Comparison of ENCODE assay signal across 4 worm cellular contexts in the genomic region with DNA sequence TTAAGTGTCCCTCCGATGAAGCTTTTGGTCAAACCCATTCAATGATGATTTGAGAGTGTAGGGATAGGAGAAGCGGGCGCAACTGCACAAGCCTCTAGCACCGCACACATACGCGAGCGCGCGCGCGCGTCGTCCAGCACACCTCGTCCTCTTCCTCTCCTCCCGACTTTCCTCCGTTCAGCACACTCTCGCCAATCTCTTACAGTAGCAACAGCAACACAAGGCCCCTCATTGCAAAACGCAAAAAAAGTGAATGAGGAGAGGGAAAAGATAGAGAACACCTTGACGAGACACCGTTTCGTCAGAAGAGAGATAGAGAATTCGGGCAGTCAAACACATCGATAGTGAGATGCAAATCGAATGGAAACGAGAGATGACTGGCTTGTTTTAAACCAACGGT.
TF ChIP-seq lines count a peak whose summit lies in the region.

No protein-coding gene starts in this region.

TF ChIP-seq in whole organism, L2 larva, 48 proteins besides CTCF, POLR2A, EP300 and RAD21 (continues in another document):
- TF ChIP-seq mbf-1 (tag; optimal IDR thresholded peaks at IDR 0.05; lab: Kevin White, UChicago), result no peak
- no peak for TF ChIP-seq nhr-77 (tag; optimal IDR thresholded peaks at IDR 0.05; lab: Kevin White, UChicago)
- no peak for TF ChIP-seq ZK546.5 (tag; optimal IDR thresholded peaks at IDR 0.05; lab: Kevin White, UChicago)
- TF ChIP-seq unc-55 (GFP tag; optimal IDR thresholded peaks at IDR 0.05; lab: Kevin White, UChicago), result peak; percentile 41
- peak; percentile 7 for TF ChIP-seq ceh-16 (tag; optimal IDR thresholded peaks at IDR 0.05; lab: Kevin White, UChicago)
- TF ChIP-seq lin-39 (tag; optimal IDR thresholded peaks at IDR 0.05; lab: Kevin White, UChicago), result no peak
- TF ChIP-seq sem-4 (tag; optimal IDR thresholded peaks at IDR 0.05; lab: Kevin White, UChicago), result peak; percentile 30
- TF ChIP-seq nhr-21 (tag; optimal IDR thresholded peaks at IDR 0.05; lab: Kevin White, UChicago), result peak; percentile 38
- no peak for TF ChIP-seq aly-2 (tag; optimal IDR thresholded peaks at IDR 0.05; lab: Kevin White, UChicago)
- no peak for TF ChIP-seq lin-13 (GFP tag; optimal IDR thresholded peaks at IDR 0.05; lab: Kevin White, UChicago)
- no peak for TF ChIP-seq unc-39 (tag; optimal IDR thresholded peaks at IDR 0.05; lab: Kevin White, UChicago)
- TF ChIP-seq dmd-4 (tag; optimal IDR thresholded peaks at IDR 0.05; lab: Kevin White, UChicago), result no peak
- TF ChIP-seq sma-9 (GFP tag; optimal IDR thresholded peaks at IDR 0.05; lab: Kevin White, UChicago), result peak; percentile 14
- TF ChIP-seq sma-9 (tag; optimal IDR thresholded peaks at IDR 0.05; lab: Kevin White, UChicago), result no peak
- TF ChIP-seq gmeb-1 (tag; optimal IDR thresholded peaks at IDR 0.05; lab: Kevin White, UChicago), result no peak
- no peak for TF ChIP-seq unc-62 (GFP tag; optimal IDR thresholded peaks at IDR 0.05; lab: Kevin White, UChicago)
- TF ChIP-seq nhr-10 (tag; optimal IDR thresholded peaks at IDR 0.05; lab: Kevin White, UChicago), result no peak
- TF ChIP-seq Y55F3AM.14 (GFP tag; optimal IDR thresholded peaks at IDR 0.05; lab: Kevin White, UChicago), result no peak
- no peak for TF ChIP-seq skn-1 (tag; optimal IDR thresholded peaks at IDR 0.05; lab: Kevin White, UChicago)
- no peak for TF ChIP-seq peb-1 (tag; optimal IDR thresholded peaks at IDR 0.05; lab: Kevin White, UChicago)
- TF ChIP-seq lsy-2 (tag; optimal IDR thresholded peaks at IDR 0.05; lab: Kevin White, UChicago), result peak; percentile 9 to 44
- no peak for TF ChIP-seq elt-1 (tag; optimal IDR thresholded peaks at IDR 0.05; lab: Kevin White, UChicago)
- TF ChIP-seq ztf-11 (tag; optimal IDR thresholded peaks at IDR 0.05; lab: Kevin White, UChicago), result no peak

TF ChIP-seq in whole organism, L4 larva, 104 proteins besides CTCF, POLR2A, EP300 and RAD21 (continues in another document):
- TF ChIP-seq aha-1 (tag; lab: Kevin White, UChicago), result no peak
- no peak for TF ChIP-seq vab-7 (GFP tag; IDR thresholded peaks at IDR 0.05; lab: Robert Waterston, UW)
- TF ChIP-seq spr-3 (GFP tag; optimal IDR thresholded peaks at IDR 0.05; lab: Kevin White, UChicago), result no peak
- TF ChIP-seq ama-1 (optimal IDR thresholded peaks at IDR 0.05; lab: Kevin White, UChicago), result no peak
- peak; percentile 7; the same call in 1 of the 2 replicates for TF ChIP-seq pha-4 (GFP tag; IDR thresholded peaks at IDR 0.05; lab: Robert Waterston, UW)
- TF ChIP-seq pha-4 (tag; optimal IDR thresholded peaks at IDR 0.05; lab: Kevin White, UChicago), result peak; percentile 51
- TF ChIP-seq nhr-237 (tag; optimal IDR thresholded peaks at IDR 0.05; lab: Kevin White, UChicago), result no peak
- TF ChIP-seq Y105C5A.15 (GFP tag; IDR thresholded peaks at IDR 0.05; lab: Robert Waterston, UW), result no peak
- TF ChIP-seq nhr-11 (tag; optimal IDR thresholded peaks at IDR 0.05; lab: Kevin White, UChicago), result peak; percentile 1
- TF ChIP-seq madf-5 (GFP tag; IDR thresholded peaks at IDR 0.05; lab: Robert Waterston, UW), result no peak
- TF ChIP-seq F26F4.8 (GFP tag; conservative IDR thresholded peaks at IDR 0.05; lab: Robert Waterston, UW), result no peak
- peak; percentile 83 for TF ChIP-seq mxl-3 (GFP tag; optimal IDR thresholded peaks at IDR 0.05; lab: Kevin White, UChicago)
- peak; percentile 5 for TF ChIP-seq F37D6.2 (tag; optimal IDR thresholded peaks at IDR 0.05; lab: Kevin White, UChicago)
- TF ChIP-seq Y5F2A.4 (GFP tag; optimal IDR thresholded peaks at IDR 0.05; lab: Kevin White, UChicago), result no peak
- no peak for TF ChIP-seq ctbp-1 (GFP tag; IDR thresholded peaks at IDR 0.05; lab: Robert Waterston, UW)
- peak; percentile 36 for TF ChIP-seq nhr-102 (tag; optimal IDR thresholded peaks at IDR 0.05; lab: Kevin White, UChicago)
- no peak for TF ChIP-seq ceh-44 (GFP tag; IDR thresholded peaks at IDR 0.05; lab: Robert Waterston, UW)
- TF ChIP-seq unc-130 (GFP tag; optimal IDR thresholded peaks at IDR 0.05; lab: Kevin White, UChicago), result no peak
- TF ChIP-seq nhr-48 (tag; optimal IDR thresholded peaks at IDR 0.05; lab: Kevin White, UChicago), result no peak
- TF ChIP-seq saeg-2 (GFP tag; IDR thresholded peaks at IDR 0.05; lab: Robert Waterston, UW), result peak; percentile 7; the same call in 1 of the 2 replicates
- 0 out of 2 replicates have a peak, but pooled peaks have one; percentile 27 for TF ChIP-seq lin-1 (GFP tag; IDR thresholded peaks at IDR 0.05; lab: Robert Waterston, UW)
- no peak for TF ChIP-seq nhr-10 (tag; optimal IDR thresholded peaks at IDR 0.05; lab: Kevin White, UChicago)
- TF ChIP-seq hlh-30 (tag; optimal IDR thresholded peaks at IDR 0.05; lab: Kevin White, UChicago; ENCODE audit: insufficient read depth), result peak; percentile 59

TF ChIP-seq in whole organism, late embryonic, 69 proteins besides CTCF, POLR2A, EP300 and RAD21 (continues in another document):
- TF ChIP-seq ref-2 (tag; optimal IDR thresholded peaks at IDR 0.05; lab: Kevin White, UChicago) (peak; percentile 39), npax-4 (tag; optimal IDR thresholded peaks at IDR 0.05; lab: Kevin White, UChicago) (no peak), ceh-6 (GFP tag; optimal IDR thresholded peaks at IDR 0.05; lab: Kevin White, UChicago) (no peak), ceh-14 (tag; optimal IDR thresholded peaks at IDR 0.05; lab: Kevin White, UChicago) (no peak), pros-1 (tag; optimal IDR thresholded peaks at IDR 0.05; lab: Kevin White, UChicago) (peak; percentile 43), lin-11 (tag; optimal IDR thresholded peaks at IDR 0.05; lab: Kevin White, UChicago) (no peak), ceh-19 (GFP tag; optimal IDR thresholded peaks at IDR 0.05; lab: Kevin White, UChicago) (no peak), T23F11.4 (GFP tag; optimal IDR thresholded peaks at IDR 0.05; lab: Kevin White, UChicago) (no peak), ceh-48 (tag; optimal IDR thresholded peaks at IDR 0.05; lab: Kevin White, UChicago) (no peak), sox-2 (GFP tag; IDR thresholded peaks at IDR 0.05; lab: Robert Waterston, UW) (no peak), dmd-4 (tag; optimal IDR thresholded peaks at IDR 0.05; lab: Kevin White, UChicago; ENCODE audit: borderline replicate concordance) (peak; percentile 49), rnt-1 (tag; optimal IDR thresholded peaks at IDR 0.05; lab: Kevin White, UChicago) (peak; percentile 69), hlh-13 (GFP tag; optimal IDR thresholded peaks at IDR 0.05; lab: Kevin White, UChicago) (no peak), nhr-232 (tag; optimal IDR thresholded peaks at IDR 0.05; lab: Kevin White, UChicago) (no peak), mec-3 (tag; optimal IDR thresholded peaks at IDR 0.05; lab: Kevin White, UChicago; ENCODE audit: borderline replicate concordance) (no peak), tbx-7 (tag; optimal IDR thresholded peaks at IDR 0.05; lab: Kevin White, UChicago) (no peak), ceh-22 (tag; optimal IDR thresholded peaks at IDR 0.05; lab: Kevin White, UChicago) (no peak), elt-2 (tag; optimal IDR thresholded peaks at IDR 0.05; lab: Kevin White, UChicago) (peak; percentile 59), ceh-34 (tag; optimal IDR thresholded peaks at IDR 0.05; lab: Kevin White, UChicago) (peak; percentile 81), dve-1 (tag; optimal IDR thresholded peaks at IDR 0.05; lab: Kevin White, UChicago) (no peak), hlh-8 (tag; optimal IDR thresholded peaks at IDR 0.05; lab: Kevin White, UChicago) (peak; percentile 51), eyg-1 (tag; optimal IDR thresholded peaks at IDR 0.05; lab: Kevin White, UChicago) (peak; percentile 20), che-1 (tag; optimal IDR thresholded peaks at IDR 0.05; lab: Kevin White, UChicago) (no peak), C08G9.2 (tag; optimal IDR thresholded peaks at IDR 0.05; lab: Kevin White, UChicago) (no peak), syd-9 (tag; optimal IDR thresholded peaks at IDR 0.05; lab: Kevin White, UChicago) (peak; percentile 41)

TF ChIP-seq in whole organism, mixed stage, embryonic, 35 proteins besides CTCF, POLR2A, EP300 and RAD21 (continues in another document):
- TF ChIP-seq cnd-1 (tag; optimal IDR thresholded peaks at IDR 0.05; lab: Kevin White, UChicago) (peak; percentile 51), tbx-8 (GFP tag; optimal IDR thresholded peaks at IDR 0.05; lab: Kevin White, UChicago) (no peak), elt-1 (tag; optimal IDR thresholded peaks at IDR 0.05; lab: Kevin White, UChicago; ENCODE audit: borderline replicate concordance, insufficient read depth) (no peak), hlh-1 (tag; optimal IDR thresholded peaks at IDR 0.05; lab: Kevin White, UChicago) (peak; percentile 84), snpc-4 (tag; optimal IDR thresholded peaks at IDR 0.05; lab: Kevin White, UChicago) (no peak), elt-3 (tag; optimal IDR thresholded peaks at IDR 0.05; lab: Kevin White, UChicago) (no peak), ham-2 (GFP tag; optimal IDR thresholded peaks at IDR 0.05; lab: Kevin White, UChicago) (peak; percentile 95), flh-1 (GFP tag; optimal IDR thresholded peaks at IDR 0.05; lab: Kevin White, UChicago) (no peak), nhr-76 (tag; optimal IDR thresholded peaks at IDR 0.05; lab: Kevin White, UChicago) (no peak), ces-1 (GFP tag; optimal IDR thresholded peaks at IDR 0.05; lab: Kevin White, UChicago) (no peak), lin-32 (GFP tag; optimal IDR thresholded peaks at IDR 0.05; lab: Kevin White, UChicago) (no peak), mls-2 (tag; optimal IDR thresholded peaks at IDR 0.05; lab: Kevin White, UChicago) (peak; percentile 48), lin-13 (tag; optimal IDR thresholded peaks at IDR 0.05; lab: Kevin White, UChicago) (no peak), ceh-43 (GFP tag; optimal IDR thresholded peaks at IDR 0.05; lab: Kevin White, UChicago) (no peak), ztf-11 (tag; optimal IDR thresholded peaks at IDR 0.05; lab: Kevin White, UChicago) (no peak), unc-120 (tag; optimal IDR thresholded peaks at IDR 0.05; lab: Kevin White, UChicago; ENCODE audit: poor library complexity, severe bottlenecking) (peak; percentile 80), ceh-39 (tag; optimal IDR thresholded peaks at IDR 0.05; lab: Kevin White, UChicago) (peak; percentile 74), drap-1 (GFP tag; optimal IDR thresholded peaks at IDR 0.05; lab: Kevin White, UChicago) (peak; percentile 2), pha-4 (tag; optimal IDR thresholded peaks at IDR 0.05; lab: Kevin White, UChicago) (peak; percentile 49), lsy-2 (tag; optimal IDR thresholded peaks at IDR 0.05; lab: Kevin White, UChicago) (peak; percentile 43), ceh-83 (GFP tag; optimal IDR thresholded peaks at IDR 0.05; lab: Kevin White, UChicago) (no peak), bed-3 (GFP tag; optimal IDR thresholded peaks at IDR 0.05; lab: Kevin White, UChicago) (no peak), nhr-2 (tag; optimal IDR thresholded peaks at IDR 0.05; lab: Kevin White, UChicago) (no peak), sem-2 (GFP tag; optimal IDR thresholded peaks at IDR 0.05; lab: Kevin White, UChicago) (no peak), nhr-12 (tag; optimal IDR thresholded peaks at IDR 0.05; lab: Kevin White, UChicago) (no peak), unc-62 (GFP tag; optimal IDR thresholded peaks at IDR 0.05; lab: Kevin White, UChicago) (peak; percentile 58), zip-8 (tag; optimal IDR thresholded peaks at IDR 0.05; lab: Kevin White, UChicago) (no peak), mab-5 (tag; optimal IDR thresholded peaks at IDR 0.05; lab: Kevin White, UChicago) (no peak)
